Worm (Caenorhabditis elegans): Measurements from ENCODE around the gene K10D6.3.

The K10D6.3 gene

DNA sequence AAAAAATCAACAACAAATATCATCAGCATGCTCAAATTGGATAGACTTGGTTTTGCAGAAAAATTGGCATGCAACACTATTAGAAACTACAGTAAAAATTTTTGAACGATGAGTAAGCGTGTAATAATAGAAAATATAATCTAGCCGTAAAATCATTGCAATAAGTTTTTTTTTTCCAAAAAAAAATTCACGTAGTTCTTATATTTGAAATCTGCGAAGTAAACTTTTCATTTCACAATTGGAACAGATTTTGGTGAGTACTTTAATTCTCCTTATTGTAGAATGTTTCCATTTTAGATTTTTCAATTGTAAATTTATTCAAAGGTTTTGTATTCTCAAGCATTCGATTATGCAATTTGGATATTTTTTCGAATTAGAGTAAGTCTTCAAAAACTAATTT, at the start of gene K10D6.3:
K10D6.3 (plus strand) TSS at position 301 of the 400 bp plus-strand sequence.
- TF ChIP-seq nhr-77 (tag; optimal IDR thresholded peaks at IDR 0.05) (no peak), nhr-67 (tag; optimal IDR thresholded peaks at IDR 0.05) (no peak), pqm-1 (tag; optimal IDR thresholded peaks at IDR 0.05) (no peak), nhr-23 (tag; optimal IDR thresholded peaks at IDR 0.05) (no peak), nhr-76 (tag; optimal IDR thresholded peaks at IDR 0.05) (no peak)

- TF ChIP-seq mml-1 (tag; optimal IDR thresholded peaks at IDR 0.05) (no peak), elt-3 (tag; optimal IDR thresholded peaks at IDR 0.05) (no peak), pqm-1 (tag; optimal IDR thresholded peaks at IDR 0.05) (no peak), nhr-67 (tag; optimal IDR thresholded peaks at IDR 0.05) (no peak), eor-1 (tag; optimal IDR thresholded peaks at IDR 0.05) (no peak), sea-2 (GFP tag; optimal IDR thresholded peaks at IDR 0.05) (no peak), tbx-2 (tag; optimal IDR thresholded peaks at IDR 0.05) (no peak), lin-15B (tag; optimal IDR thresholded peaks at IDR 0.05) (no peak), ZK546.5 (tag; optimal IDR thresholded peaks at IDR 0.05) (no peak), fkh-10 (GFP tag; optimal IDR thresholded peaks at IDR 0.05) (no peak), fos-1 (tag; optimal IDR thresholded peaks at IDR 0.05) (no peak), mdl-1 (tag; optimal IDR thresholded peaks at IDR 0.05) (no peak), zag-1 (tag; optimal IDR thresholded peaks at IDR 0.05) (no peak), unc-39 (tag; optimal IDR thresholded peaks at IDR 0.05) (no peak), nhr-11 (tag; optimal IDR thresholded peaks at IDR 0.05) (no peak), snpc-4 (tag; optimal IDR thresholded peaks at IDR 0.05) (no peak), hmg-11 (tag; optimal IDR thresholded peaks at IDR 0.05) (no peak), nhr-77 (tag; optimal IDR thresholded peaks at IDR 0.05) (no peak), ztf-4 (tag; optimal IDR thresholded peaks at IDR 0.05) (no peak), daf-12 (tag; optimal IDR thresholded peaks at IDR 0.05) (no peak)
Measured at ce11 chrV:11152333-11152732, 48.1 kb upstream of the K10D6.3 start, which contains the start of gene srg-39. srg-39 (minus strand) TSS chrV:11152433.

DNA sequence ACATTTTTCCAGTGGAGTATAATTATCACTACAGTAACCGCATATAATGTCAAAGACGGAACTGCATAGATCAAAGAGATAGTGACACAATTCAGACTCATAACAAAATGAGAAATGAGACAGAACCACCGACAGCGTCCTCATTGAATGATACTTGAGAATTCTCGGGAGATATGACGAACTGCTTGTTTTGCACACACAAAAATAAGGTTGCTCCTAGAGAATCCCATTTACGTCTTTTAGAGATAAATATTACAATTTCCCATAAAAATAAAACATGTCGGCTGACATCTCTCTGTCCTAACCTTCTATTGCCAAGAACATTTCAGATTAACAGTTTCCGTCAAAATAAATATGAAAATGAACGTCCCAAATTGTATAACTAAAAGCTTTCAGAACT, 44.9 kb upstream of the K10D6.3 start, which contains the start of gene srg-38:
srg-38 (minus strand) TSS at position 101 of the 400 bp plus-strand sequence.
- TF ChIP-seq jun-1 (tag; optimal IDR thresholded peaks at IDR 0.05) (no peak), nhr-28 (tag; optimal IDR thresholded peaks at IDR 0.05) (no peak), ama-1 (optimal IDR thresholded peaks at IDR 0.05) (no peak), nhr-11 (tag; optimal IDR thresholded peaks at IDR 0.05) (no peak), elt-2 (tag; optimal IDR thresholded peaks at IDR 0.05) (no peak), lin-15B (tag; optimal IDR thresholded peaks at IDR 0.05) (no peak)

DNA sequence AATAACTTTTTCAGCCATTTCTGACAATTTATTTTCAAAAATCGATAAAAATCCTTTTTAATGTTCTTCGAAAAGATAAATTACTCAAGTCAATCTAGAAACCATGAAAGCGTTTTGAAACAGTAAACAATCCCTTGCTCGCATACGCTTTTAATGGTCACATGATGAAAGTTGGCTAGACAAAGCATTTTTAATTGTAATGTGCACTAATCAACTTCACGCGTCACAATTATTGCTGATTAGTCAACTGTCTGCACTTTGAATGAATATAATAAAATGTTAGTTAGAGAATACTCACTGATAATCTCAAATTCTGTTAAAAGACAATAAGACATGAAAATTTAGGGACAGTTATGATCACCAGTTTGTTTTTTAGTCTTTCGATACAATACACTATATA, 43.8 kb upstream of the K10D6.3 start:
- no peak for TF ChIP-seq skn-1 (tag; optimal IDR thresholded peaks at IDR 0.05)
- peak; percentile 42 for TF ChIP-seq elt-2 (tag; optimal IDR thresholded peaks at IDR 0.05)

- TF ChIP-seq nhr-11 (tag; optimal IDR thresholded peaks at IDR 0.05) (no peak), eor-1 (tag; optimal IDR thresholded peaks at IDR 0.05) (no peak), egl-5 (tag; optimal IDR thresholded peaks at IDR 0.05) (no peak), ceh-28 (tag; optimal IDR thresholded peaks at IDR 0.05) (no peak), aly-2 (tag; optimal IDR thresholded peaks at IDR 0.05) (no peak), elt-1 (tag; optimal IDR thresholded peaks at IDR 0.05) (no peak), ztf-4 (tag; optimal IDR thresholded peaks at IDR 0.05) (no peak), daf-12 (tag; optimal IDR thresholded peaks at IDR 0.05) (no peak), nhr-67 (tag; optimal IDR thresholded peaks at IDR 0.05) (no peak), fkh-10 (GFP tag; optimal IDR thresholded peaks at IDR 0.05) (no peak), nhr-43 (tag; optimal IDR thresholded peaks at IDR 0.05; ENCODE audit: poor library complexity, severe bottlenecking) (no peak), ama-1 (optimal IDR thresholded peaks at IDR 0.05) (no peak), sea-2 (GFP tag; optimal IDR thresholded peaks at IDR 0.05) (no peak), ZK546.5 (tag; optimal IDR thresholded peaks at IDR 0.05) (no peak)
Measured at ce11 chrV:11157947-11158346, 42.5 kb upstream of the K10D6.3 start, which contains the start of gene srg-42. srg-42 (minus strand) TSS chrV:11158047.

DNA sequence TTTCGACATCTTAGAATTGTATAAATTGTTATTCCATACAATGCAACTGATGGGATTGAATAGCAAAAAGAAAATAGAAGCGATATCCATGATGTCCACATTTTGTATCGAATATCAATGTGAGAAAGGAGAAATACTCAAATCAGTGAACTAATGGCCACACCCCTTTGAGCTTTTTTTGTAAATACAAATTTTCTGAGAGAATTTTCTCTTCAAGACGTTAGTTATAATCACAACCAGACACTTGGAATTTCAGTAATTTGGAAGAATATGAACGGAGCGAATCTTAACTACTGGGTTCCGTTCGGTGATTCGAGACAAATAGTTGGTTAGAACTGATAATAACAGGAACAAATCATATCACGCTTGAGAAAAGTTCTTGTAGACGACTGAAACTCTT, 38.6 kb upstream of the K10D6.3 start, which contains the start of gene srg-41:
srg-41 (minus strand) TSS at position 101 of the 400 bp plus-strand sequence.
- TF ChIP-seq egl-27 (tag; optimal IDR thresholded peaks at IDR 0.05) (no peak), pqm-1 (tag; optimal IDR thresholded peaks at IDR 0.05) (no peak), ceh-16 (tag; optimal IDR thresholded peaks at IDR 0.05) (no peak), nhr-77 (tag; optimal IDR thresholded peaks at IDR 0.05) (no peak), lsy-12 (tag; optimal IDR thresholded peaks at IDR 0.05) (no peak), daf-12 (tag; optimal IDR thresholded peaks at IDR 0.05) (no peak), lin-39 (tag; optimal IDR thresholded peaks at IDR 0.05) (no peak), hmg-11 (tag; optimal IDR thresholded peaks at IDR 0.05) (no peak), mml-1 (tag; optimal IDR thresholded peaks at IDR 0.05) (no peak), elt-2 (tag; optimal IDR thresholded peaks at IDR 0.05) (no peak), skn-1 (tag; optimal IDR thresholded peaks at IDR 0.05) (no peak), lin-15B (tag; optimal IDR thresholded peaks at IDR 0.05) (no peak), zag-1 (tag; optimal IDR thresholded peaks at IDR 0.05) (no peak), snpc-4 (tag; optimal IDR thresholded peaks at IDR 0.05) (no peak), nhr-12 (tag; optimal IDR thresholded peaks at IDR 0.05) (no peak), elt-3 (tag; optimal IDR thresholded peaks at IDR 0.05) (no peak), fos-1 (tag; optimal IDR thresholded peaks at IDR 0.05) (no peak), eor-1 (tag; optimal IDR thresholded peaks at IDR 0.05) (no peak), pha-4 (tag; optimal IDR thresholded peaks at IDR 0.05) (no peak), nhr-23 (tag; optimal IDR thresholded peaks at IDR 0.05) (no peak)
